Fruit fly (Drosophila melanogaster) whole organism, embryonic: Measurements from ENCODE around the gene Ae2.

Experiments
- ATbp ChIP-seq: fragments of 200-800 bp; sonication (Bioruptor generic); optimal IDR thresholded peaks from 2 replicates; lab custom pipeline; 2017; ENCODE audit warnings: missing biosample characterization, mild to moderate bottlenecking, missing genetic modification characterization, missing genetic modification reagents
- Awh ChIP-seq: fragments of 200-800 bp; sonication (Bioruptor generic); IDR thresholded peaks from 2 replicates; pipeline ENCODE4, ENCODE4 v1.3.6; 2022; ENCODE audit warnings: missing biosample characterization, missing genetic modification characterization
- Blimp-1 ChIP-seq: fragments of 200-800 bp; sonication (Bioruptor generic); optimal IDR thresholded peaks from 3 replicates; lab custom pipeline; 2018; ENCODE audit warnings: missing biosample characterization, missing genetic modification characterization, mild to moderate bottlenecking, moderate library complexity, missing genetic modification reagents
- CG10321 ChIP-seq: fragments of 200-800 bp; sonication (Bioruptor generic); IDR thresholded peaks from 2 replicates; pipeline ENCODE4 v1.3.6; 2022; ENCODE audit warnings: missing biosample characterization, missing genetic modification characterization
- CG11247 ChIP-seq: fragments of 200-800 bp; sonication (Bioruptor generic); IDR thresholded peaks from 2 replicates; pipeline ENCODE4 v1.3.6; 2022; ENCODE audit warnings: missing biosample characterization, missing genetic modification characterization
- CG11695 ChIP-seq: fragments of 200-800 bp; sonication (Bioruptor generic); IDR thresholded peaks from 3 replicates; pipeline ENCODE4 v1.3.6; 2022; ENCODE audit warnings: missing biosample characterization, missing genetic modification characterization
- CG11723 ChIP-seq: fragments of 200-800 bp; sonication (Bioruptor generic); optimal IDR thresholded peaks from 2 replicates; lab custom pipeline; 2017; ENCODE audit warnings: missing biosample characterization, mild to moderate bottlenecking, missing genetic modification characterization
- CG12104 ChIP-seq: fragments of 200-800 bp; sonication (Bioruptor generic); optimal IDR thresholded peaks from 3 replicates; lab custom pipeline; 2016; ENCODE audit warnings: missing biosample characterization, missing genetic modification characterization
- CG12236 ChIP-seq: fragments of 200-800 bp; sonication (Bioruptor generic); optimal IDR thresholded peaks from 2 replicates; lab custom pipeline; 2016; ENCODE audit warnings: missing biosample characterization, missing genetic modification characterization
- CG12391 ChIP-seq: fragments of 200-800 bp; sonication (Bioruptor generic); optimal IDR thresholded peaks from 3 replicates; lab custom pipeline; 2018; ENCODE audit warnings: missing biosample characterization, mild to moderate bottlenecking, missing genetic modification characterization, moderate library complexity
- CG13287 ChIP-seq: fragments of 200-800 bp; sonication (Bioruptor generic); IDR thresholded peaks from 2 replicates; pipeline ENCODE4 v1.3.6; 2022; ENCODE audit warnings: missing biosample characterization, missing genetic modification characterization; ENCODE audit not compliant: partially characterized antibody
- CG14014 ChIP-seq: fragments of 200-800 bp; sonication (Bioruptor generic); IDR thresholded peaks from 2 replicates; pipeline ENCODE4 v1.3.6; 2022; ENCODE audit warnings: missing biosample characterization, missing genetic modification characterization
- CG14710 ChIP-seq: fragments of 200-800 bp; sonication (Bioruptor generic); optimal IDR thresholded peaks from 3 replicates; lab custom pipeline; 2019; ENCODE audit warnings: missing biosample characterization, mild to moderate bottlenecking, missing genetic modification characterization, moderate library complexity
- CG15696 ChIP-seq: fragments of 200-800 bp; sonication (Bioruptor generic); optimal IDR thresholded peaks from 2 replicates; lab custom pipeline; 2019; ENCODE audit warnings: missing biosample characterization, mild to moderate bottlenecking, missing genetic modification characterization, moderate library complexity
- CG31365 ChIP-seq: fragments of 200-800 bp; sonication (Bioruptor generic); optimal IDR thresholded peaks from 2 replicates; lab custom pipeline; 2018; ENCODE audit warnings: missing biosample characterization, mild to moderate bottlenecking, missing genetic modification characterization
- CG3838 ChIP-seq: fragments of 200-800 bp; sonication (Bioruptor generic); optimal IDR thresholded peaks from 3 replicates; lab custom pipeline; 2016; ENCODE audit warnings: missing biosample characterization, missing genetic modification characterization
- CG6791 ChIP-seq: fragments of 200-800 bp; sonication (Bioruptor generic); IDR thresholded peaks from 3 replicates; pipeline ENCODE4 v1.3.6; 2022; ENCODE audit warnings: missing biosample characterization, missing genetic modification characterization; ENCODE audit not compliant: partially characterized antibody
- CG7271 ChIP-seq: fragments of 200-800 bp; sonication (Bioruptor generic); optimal IDR thresholded peaks from 2 replicates; lab custom pipeline; 2018; ENCODE audit warnings: missing biosample characterization, mild to moderate bottlenecking, missing genetic modification characterization, moderate library complexity
- CG8765 ChIP-seq: fragments of 200-800 bp; sonication (Bioruptor generic); IDR thresholded peaks from 2 replicates; pipeline ENCODE4 v1.3.6; 2022; ENCODE audit warnings: missing biosample characterization, missing genetic modification characterization
- CoRest ChIP-seq: fragments of 200-800 bp; sonication (Bioruptor generic); optimal IDR thresholded peaks from 3 replicates; lab custom pipeline; 2018; ENCODE audit warnings: missing biosample characterization, mild to moderate bottlenecking, missing genetic modification characterization, moderate library complexity
- Dp ChIP-seq: fragments of 200-800 bp; sonication (Bioruptor generic); optimal IDR thresholded peaks from 2 replicates; lab custom pipeline; 2018; ENCODE audit warnings: missing biosample characterization, mild to moderate bottlenecking, missing genetic modification characterization, moderate library complexity
- Elba2 ChIP-seq: fragments of 200-800 bp; sonication (Bioruptor generic); optimal IDR thresholded peaks from 3 replicates; lab custom pipeline; 2016; ENCODE audit warnings: missing biosample characterization, missing genetic modification characterization
- Ets65A ChIP-seq: fragments of 200-800 bp; sonication (Bioruptor generic); peaks from one replicate; lab custom pipeline; 2016; ENCODE audit warnings: missing biosample characterization, missing genetic modification characterization
- Hey ChIP-seq: fragments of 200-800 bp; sonication (Bioruptor generic); optimal IDR thresholded peaks from 3 replicates; lab custom pipeline; 2018; ENCODE audit warnings: missing biosample characterization, mild to moderate bottlenecking, missing genetic modification characterization
- HmgD ChIP-seq: fragments of 200-800 bp; sonication (Bioruptor generic); optimal IDR thresholded peaks from 3 replicates; lab custom pipeline; 2016; ENCODE audit warnings: missing biosample characterization, missing genetic modification characterization
- Hr3 ChIP-seq: fragments of 200-800 bp; sonication (Bioruptor generic); optimal IDR thresholded peaks from 3 replicates; lab custom pipeline; 2016; ENCODE audit warnings: missing biosample characterization, missing genetic modification characterization
- Kr ChIP-seq: fragments of 200-800 bp; sonication (Bioruptor generic); optimal IDR thresholded peaks from 2 replicates; lab custom pipeline; 2017; ENCODE audit warnings: missing biosample characterization, mild to moderate bottlenecking, missing genetic modification characterization
- Lim3 ChIP-seq: fragments of 200-800 bp; sonication (Bioruptor generic); IDR thresholded peaks from 2 replicates; pipeline ENCODE4 v1.3.6; 2022; ENCODE audit warnings: missing biosample characterization, missing genetic modification characterization
- MTF-1 ChIP-seq: fragments of 200-800 bp; sonication (Bioruptor generic); optimal IDR thresholded peaks from 2 replicates; lab custom pipeline; 2018; ENCODE audit warnings: missing biosample characterization, mild to moderate bottlenecking, missing genetic modification characterization, borderline replicate concordance
- Mrtf ChIP-seq: fragments of 200-800 bp; sonication (Bioruptor generic); IDR thresholded peaks from 3 replicates; pipeline ENCODE4 v1.3.6; 2022; ENCODE audit warnings: missing biosample characterization, missing genetic modification characterization
- Sox102F ChIP-seq: fragments of 200-800 bp; sonication (Bioruptor generic); optimal IDR thresholded peaks from 2 replicates; lab custom pipeline; 2018; ENCODE audit warnings: missing biosample characterization, mild to moderate bottlenecking, missing genetic modification characterization, moderate library complexity
- Ssrp ChIP-seq: fragments of 200-800 bp; sonication (Bioruptor generic); optimal IDR thresholded peaks from 2 replicates; lab custom pipeline; 2018; ENCODE audit warnings: missing biosample characterization, mild to moderate bottlenecking, missing genetic modification characterization, moderate library complexity
- Xbp1 ChIP-seq: fragments of 200-800 bp; sonication (Bioruptor generic); optimal IDR thresholded peaks from 3 replicates; lab custom pipeline; 2016; ENCODE audit warnings: missing biosample characterization, mild to moderate bottlenecking, missing genetic modification characterization
- br ChIP-seq: fragments of >200 bp; optimal IDR thresholded peaks from 2 replicates; lab custom pipeline; 2017
- disco-r ChIP-seq: fragments of 200-800 bp; sonication (Bioruptor generic); optimal IDR thresholded peaks from 2 replicates; lab custom pipeline; 2016; ENCODE audit warnings: missing biosample characterization, missing genetic modification characterization
- dmrt99B ChIP-seq: fragments of 200-800 bp; sonication (Bioruptor generic); optimal IDR thresholded peaks from 2 replicates; lab custom pipeline; 2018; ENCODE audit warnings: missing biosample characterization, mild to moderate bottlenecking, missing genetic modification characterization, moderate library complexity
- fd3F ChIP-seq: fragments of 200-800 bp; sonication (Bioruptor generic); optimal IDR thresholded peaks from 2 replicates; lab custom pipeline; 2018; ENCODE audit warnings: missing biosample characterization, mild to moderate bottlenecking, missing genetic modification characterization, moderate library complexity
- ftz-f1 ChIP-seq: fragments of 200-800 bp; sonication (Bioruptor generic); optimal IDR thresholded peaks from 2 replicates; lab custom pipeline; 2016; ENCODE audit warnings: missing biosample characterization, missing genetic modification characterization
- gce ChIP-seq: fragments of 200-800 bp; sonication (Bioruptor generic); IDR thresholded peaks from 3 replicates; pipeline ENCODE4 v1.3.6; 2022; ENCODE audit warnings: missing biosample characterization, missing genetic modification characterization
- gro ChIP-seq: fragments of 200-800 bp; sonication (Bioruptor generic); optimal IDR thresholded peaks from 2 replicates; lab custom pipeline; 2016; ENCODE audit warnings: missing biosample characterization, missing genetic modification characterization
- ham ChIP-seq: fragments of 200-800 bp; sonication (Bioruptor generic); IDR thresholded peaks from 2 replicates; pipeline ENCODE4 v1.3.6; 2022; ENCODE audit warnings: missing biosample characterization, missing genetic modification characterization
- her ChIP-seq: fragments of 200-800 bp; sonication (Bioruptor generic); optimal IDR thresholded peaks from 2 replicates; lab custom pipeline; 2016; ENCODE audit warnings: missing biosample characterization, missing genetic modification characterization
- jigr1 ChIP-seq: fragments of 200-800 bp; sonication (Bioruptor generic); IDR thresholded peaks from 3 replicates; pipeline ENCODE4 v1.3.6; 2022; ENCODE audit warnings: missing biosample characterization, missing genetic modification characterization
- lmd ChIP-seq: fragments of 200-800 bp; sonication (Bioruptor generic); IDR thresholded peaks from 2 replicates; pipeline ENCODE4 v1.3.6; 2022; ENCODE audit warnings: missing biosample characterization, missing genetic modification characterization
- nom ChIP-seq: fragments of 200-800 bp; sonication (Bioruptor generic); optimal IDR thresholded peaks from 2 replicates; lab custom pipeline; 2017; ENCODE audit warnings: missing biosample characterization, missing genetic modification characterization, mild to moderate bottlenecking, moderate library complexity, missing genetic modification reagents
- otp ChIP-seq: fragments of 200-800 bp; sonication (Bioruptor generic); IDR thresholded peaks from 3 replicates; pipeline ENCODE4, ENCODE4 v1.3.6; 2022; ENCODE audit warnings: missing biosample characterization, missing genetic modification characterization
- phol ChIP-seq: fragments of 200-800 bp; sonication (Bioruptor generic); optimal IDR thresholded peaks from 3 replicates; lab custom pipeline; 2018; ENCODE audit warnings: missing biosample characterization, mild to moderate bottlenecking, missing genetic modification characterization, moderate library complexity
- ranshi ChIP-seq: fragments of 200-800 bp; sonication (Bioruptor generic); IDR thresholded peaks from 2 replicates; pipeline ENCODE4 v1.3.6; 2022; ENCODE audit warnings: missing biosample characterization, missing genetic modification characterization
- tio ChIP-seq: fragments of 200-800 bp; sonication (Bioruptor generic); optimal IDR thresholded peaks from 2 replicates; lab custom pipeline; 2017; ENCODE audit warnings: missing biosample characterization, missing genetic modification characterization, inconsistent platforms
- z ChIP-seq: fragments of 200-800 bp; sonication (Bioruptor generic); IDR thresholded peaks from 3 replicates; pipeline ENCODE4 v1.3.6; 2022; ENCODE audit warnings: missing biosample characterization, missing genetic modification characterization
- zen ChIP-seq: fragments of 200-800 bp; sonication (Bioruptor generic); optimal IDR thresholded peaks from 3 replicates; lab custom pipeline; 2018; ENCODE audit warnings: missing biosample characterization, mild to moderate bottlenecking, missing genetic modification characterization, moderate library complexity
- zf30C ChIP-seq: fragments of 200-800 bp; sonication (Bioruptor generic); optimal IDR thresholded peaks from 3 replicates; lab custom pipeline; 2018; ENCODE audit warnings: missing biosample characterization, mild to moderate bottlenecking, missing genetic modification characterization

The Ae2 gene

dm6 chr3L:9718929-9719328 lies 44.4 kb upstream of the Ae2 start, which contains the start of the genes CG18178 and CG14174 (continued):
- no peak for TF ChIP-seq gce
- TF ChIP-seq HmgD (GFP tag; lab: Kevin White, UChicago) = no peak
- TF ChIP-seq dmrt99B (tag; lab: Kevin White, UChicago) = no peak
- no peak for TF ChIP-seq gro
- TF ChIP-seq Xbp1 (GFP tag; lab: Kevin White, UChicago) = peak; percentile 75
- TF ChIP-seq CG8765 (GFP tag; lab: Robert Waterston, UW) = 0 out of 2 replicates have a peak, but pooled peaks have one; percentile 14
- no peak for TF ChIP-seq Lim3 (GFP tag; lab: Robert Waterston, UW)
- no peak for TF ChIP-seq CG6791 (GFP tag; lab: Robert Waterston, UW)
- TF ChIP-seq CG12391 (tag; lab: Kevin White, UChicago) = peak; percentile 89
- TF ChIP-seq CG11695 (GFP tag; lab: Robert Waterston, UW) = peak; percentile 49; the same call in 1 of the 3 replicates
- TF ChIP-seq ham (GFP tag; lab: Robert Waterston, UW) = no peak
- no peak for TF ChIP-seq disco-r
- TF ChIP-seq ATbp = peak; percentile 25
- no peak for TF ChIP-seq Kr
- peak; percentile 63; the same call in 1 of the 2 replicates for TF ChIP-seq CG14014 (GFP tag; lab: Robert Waterston, UW)
- TF ChIP-seq CG7271 = no peak
- TF ChIP-seq tio (GFP tag; lab: Kevin White, UChicago) = no peak
- TF ChIP-seq CG13287 (GFP tag; lab: Robert Waterston, UW) = peak; percentile 63
- TF ChIP-seq Mrtf (GFP tag; lab: Robert Waterston, UW) = no peak
- TF ChIP-seq z (GFP tag; lab: Robert Waterston, UW) = no peak
- TF ChIP-seq MTF-1 (GFP tag; lab: Kevin White, UChicago) = no peak
- TF ChIP-seq CG3838 (GFP tag; lab: Kevin White, UChicago) = no peak
- TF ChIP-seq CG10321 (GFP tag; lab: Robert Waterston, UW) = no peak
- TF ChIP-seq nom (GFP tag; lab: Kevin White, UChicago) = peak; percentile 34
- TF ChIP-seq Ssrp (tag; lab: Kevin White, UChicago) = peak; percentile 78
- peak; percentile 77 for TF ChIP-seq phol (tag; lab: Kevin White, UChicago)
- TF ChIP-seq CG12236 = no peak
- TF ChIP-seq fd3F (GFP tag; lab: Kevin White, UChicago) = peak; percentile 62
- peak; percentile 64 for TF ChIP-seq Ets65A (GFP tag; lab: Kevin White, UChicago)
- TF ChIP-seq CG15696 = peak; percentile 85
- peak; percentile 71 for TF ChIP-seq Sox102F
- TF ChIP-seq zen (tag; lab: Kevin White, UChicago) = peak; percentile 73
- TF ChIP-seq Dp (GFP tag; lab: Kevin White, UChicago) = peak; percentile 23
- TF ChIP-seq lmd (GFP tag; lab: Robert Waterston, UW) = peak; percentile 68
- TF ChIP-seq Hey (tag; lab: Kevin White, UChicago) = no peak
- no peak for TF ChIP-seq CG31365 (tag; lab: Kevin White, UChicago)
- peak; percentile 28 for TF ChIP-seq CG12104 (GFP tag; lab: Kevin White, UChicago)
- TF ChIP-seq Blimp-1 (GFP tag; lab: Kevin White, UChicago) = peak; percentile 62
- peak; percentile 9 for TF ChIP-seq CG11723
- TF ChIP-seq otp = no peak
- peak; percentile 66 for TF ChIP-seq Hr3 (GFP tag; lab: Kevin White, UChicago)
- TF ChIP-seq jigr1 (GFP tag; lab: Robert Waterston, UW) = no peak
- no peak for TF ChIP-seq Awh
- peak; percentile 87 for TF ChIP-seq CoRest
- TF ChIP-seq ranshi (GFP tag; lab: Robert Waterston, UW) = peak; percentile 50; the same call in 1 of the 2 replicates
- TF ChIP-seq Elba2 (GFP tag; lab: Kevin White, UChicago) = peak; percentile 20
- TF ChIP-seq CG14710 (tag; lab: Kevin White, UChicago) = peak; percentile 86
- TF ChIP-seq CG11247 = peak; percentile 61; the same call in 1 of the 2 replicates
- TF ChIP-seq zf30C (GFP tag; lab: Kevin White, UChicago) = no peak
- no peak for TF ChIP-seq br (lab: Kevin White, UChicago)
- TF ChIP-seq her (GFP tag; lab: Kevin White, UChicago) = no peak
- TF ChIP-seq ftz-f1 (GFP tag; lab: Kevin White, UChicago) = no peak
